Worm (Caenorhabditis elegans): ENCODE data around the gene C05D10.4.

DNA sequence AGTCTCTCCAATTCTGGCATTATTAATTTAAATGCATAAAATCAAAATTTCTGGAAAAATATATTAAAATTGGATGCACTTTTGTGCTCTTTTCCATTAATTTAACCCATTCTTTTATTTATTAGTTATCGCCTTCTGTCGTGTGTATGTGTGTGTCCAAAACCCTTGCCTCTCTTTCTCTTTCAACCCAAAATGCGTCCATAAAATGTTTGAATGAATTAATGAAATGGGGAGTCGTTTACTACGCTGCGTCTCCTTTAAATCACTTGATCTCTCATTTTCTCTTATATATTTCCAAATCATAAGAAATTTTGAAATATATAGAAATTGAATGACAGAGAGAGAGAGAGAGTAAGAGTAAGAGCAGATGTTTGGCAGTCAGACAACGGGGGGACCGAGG, 24.7 kb downstream of the C05D10.4 start:
- TF ChIP-seq elt-4 (tag; optimal IDR thresholded peaks at IDR 0.05) (no peak), fkh-10 (GFP tag; optimal IDR thresholded peaks at IDR 0.05) (no peak), C38D4.7 (GFP tag; optimal IDR thresholded peaks at IDR 0.05) (no peak), hlh-6 (tag; optimal IDR thresholded peaks at IDR 0.05) (no peak), rnt-1 (tag; optimal IDR thresholded peaks at IDR 0.05) (no peak), nhr-11 (tag; optimal IDR thresholded peaks at IDR 0.05) (no peak), ceh-48 (tag; optimal IDR thresholded peaks at IDR 0.05) (no peak), pqm-1 (tag; optimal IDR thresholded peaks at IDR 0.05) (no peak), sox-4 (tag; optimal IDR thresholded peaks at IDR 0.05) (no peak), ceh-14 (tag; optimal IDR thresholded peaks at IDR 0.05) (peak; percentile 75), elt-2 (tag; optimal IDR thresholded peaks at IDR 0.05) (no peak)
